Fruit fly (Drosophila melanogaster): Measurements from ENCODE around the gene CG32017.
A peak's percentile ranks its signal among the peaks of the same experiment; 100 is the strongest.

CG32017 gene

DNA sequence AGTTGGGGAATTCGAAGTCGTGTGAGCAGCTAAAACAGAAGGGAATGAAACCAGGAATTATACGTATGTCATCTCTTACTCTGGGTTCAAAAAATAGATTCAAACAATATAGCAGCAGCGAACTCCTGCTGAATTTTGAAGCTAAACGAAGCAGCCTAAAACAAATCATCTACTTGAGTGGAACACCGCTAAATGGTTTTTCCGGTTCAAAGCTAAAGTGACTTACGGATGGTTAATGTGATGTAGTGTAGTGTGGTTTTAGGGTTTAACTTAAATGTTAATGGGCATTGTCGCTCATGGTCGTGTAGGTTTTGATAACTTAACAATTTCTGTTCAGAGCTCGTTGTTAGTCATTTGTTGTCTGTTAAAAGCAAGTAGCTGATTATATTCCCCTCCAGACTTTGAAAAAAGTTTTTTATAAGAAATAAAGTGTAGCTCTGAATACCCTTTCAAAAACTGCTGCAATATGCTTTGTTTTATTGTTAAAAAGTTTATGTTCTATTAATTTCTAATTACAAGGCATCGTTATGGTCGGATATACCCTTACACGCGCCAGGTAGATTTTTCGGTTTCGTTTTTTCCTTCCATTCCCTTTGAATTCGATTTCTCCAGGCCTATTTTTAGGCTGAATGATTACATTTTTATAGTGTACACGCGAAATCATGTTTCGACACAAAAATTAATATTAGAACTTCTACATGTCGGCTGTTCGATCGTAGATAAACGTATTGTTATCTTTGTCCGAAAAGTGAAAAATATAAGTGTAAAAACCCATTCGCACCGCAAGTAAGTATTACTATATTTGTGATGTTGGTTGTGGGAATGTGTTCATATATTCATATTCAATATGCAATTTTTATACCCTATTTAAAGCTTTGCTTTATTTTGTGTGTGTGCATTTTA is 48.8 kb downstream of the CG32017 start (continued):
- peak; percentile 82 for TF ChIP-seq lbe (GFP tag; optimal IDR thresholded peaks at IDR 0.05)
- peak; percentile 89 for TF ChIP-seq Antp (GFP tag; optimal IDR thresholded peaks at IDR 0.05)
- no peak for TF ChIP-seq CG9215 (GFP tag; IDR thresholded peaks at IDR 0.05)
- TF ChIP-seq Nf-YA (GFP tag; IDR thresholded peaks at IDR 0.05) = peak; percentile 78
- TF ChIP-seq CG3726 (GFP tag; IDR thresholded peaks at IDR 0.05) = no peak; the same call in 2 of the 3 replicates
- TF ChIP-seq CG8281 (tag; optimal IDR thresholded peaks at IDR 0.05) = no peak
- peak; percentile 84 for TF ChIP-seq psq (GFP tag; optimal IDR thresholded peaks at IDR 0.05)
- TF ChIP-seq CG3838 (GFP tag; optimal IDR thresholded peaks at IDR 0.05) = peak; percentile 80
- TF ChIP-seq chif (GFP tag; optimal IDR thresholded peaks at IDR 0.05) = peak; percentile 94 to 96
- TF ChIP-seq her (GFP tag; optimal IDR thresholded peaks at IDR 0.05) = peak; percentile 79
- peak; percentile 93 for TF ChIP-seq CoRest (tag; optimal IDR thresholded peaks at IDR 0.05)
- peak; percentile 78 for TF ChIP-seq Hmx (GFP tag; optimal IDR thresholded peaks at IDR 0.05)
- TF ChIP-seq HLH3B (GFP tag; IDR thresholded peaks at IDR 0.05) = peak; percentile 92; the same call in 1 of the 2 replicates
- peak; percentile 96 for TF ChIP-seq CG12391 (tag; optimal IDR thresholded peaks at IDR 0.05)
- TF ChIP-seq cwo (GFP tag; optimal IDR thresholded peaks at IDR 0.05) = no peak
- no peak for TF ChIP-seq CG14860 (GFP tag; IDR thresholded peaks at IDR 0.05; ENCODE audit: partially characterized antibody)
- TF ChIP-seq CG6813 (GFP tag; optimal IDR thresholded peaks at IDR 0.05) = peak; percentile 90
- TF ChIP-seq CG6765 (GFP tag; optimal IDR thresholded peaks at IDR 0.05) = peak; percentile 73
- TF ChIP-seq CG2889 (GFP tag; IDR thresholded peaks at IDR 0.05) = no peak
- peak; percentile 68 for TF ChIP-seq Elba2 (GFP tag; optimal IDR thresholded peaks at IDR 0.05)
- TF ChIP-seq Dbx (GFP tag; IDR thresholded peaks at IDR 0.05) = no peak; the same call in 2 of the 3 replicates
- peak; percentile 80 for TF ChIP-seq E2f2 (GFP tag; IDR thresholded peaks at IDR 0.05)
- TF ChIP-seq CHES-1-like (GFP tag; optimal IDR thresholded peaks at IDR 0.05) = peak; percentile 92
- TF ChIP-seq chinmo (GFP tag; IDR thresholded peaks at IDR 0.05; ENCODE audit: partially characterized antibody) = no peak
- peak; percentile 52 for TF ChIP-seq CG10431 (GFP tag; optimal IDR thresholded peaks at IDR 0.05)
- TF ChIP-seq Side (GFP tag; optimal IDR thresholded peaks at IDR 0.05) = peak; percentile 90
- peak; percentile 85 for TF ChIP-seq p53 (GFP tag; optimal IDR thresholded peaks at IDR 0.05)
- TF ChIP-seq caup (GFP tag; optimal IDR thresholded peaks at IDR 0.05; ENCODE audit: severe bottlenecking) = peak; percentile 87
- TF ChIP-seq schlank (tag; optimal IDR thresholded peaks at IDR 0.05) = peak; percentile 79
- no peak; the same call in 1 of the 2 replicates for TF ChIP-seq toy (GFP tag; IDR thresholded peaks at IDR 0.05)
- TF ChIP-seq CG4360 (GFP tag; IDR thresholded peaks at IDR 0.05) = no peak; the same call in 1 of the 2 replicates
- peak; percentile 91 for TF ChIP-seq Fer1 (GFP tag; optimal IDR thresholded peaks at IDR 0.05)
- peak; percentile 70 for TF ChIP-seq CG17802 (tag; optimal IDR thresholded peaks at IDR 0.05)
- peak; percentile 84 for TF ChIP-seq tup (GFP tag; optimal IDR thresholded peaks at IDR 0.05)
- TF ChIP-seq tna (GFP tag; IDR thresholded peaks at IDR 0.05; ENCODE audit: partially characterized antibody) = no peak
- TF ChIP-seq dpn (GFP tag; optimal IDR thresholded peaks at IDR 0.05) = peak; percentile 94 to 95
- peak; percentile 69 for TF ChIP-seq CG15011 (GFP tag; optimal IDR thresholded peaks at IDR 0.05)
- TF ChIP-seq CG9932 (GFP tag; IDR thresholded peaks at IDR 0.05) = no peak
- no peak for TF ChIP-seq Doc2 (GFP tag; IDR thresholded peaks at IDR 0.05)
- peak; percentile 94 for TF ChIP-seq CG10979 (tag; optimal IDR thresholded peaks at IDR 0.05)
- peak; percentile 82 for TF ChIP-seq CG4707 (GFP tag; optimal IDR thresholded peaks at IDR 0.05)
- no peak; the same call in 2 of the 3 replicates for TF ChIP-seq dysf (GFP tag; IDR thresholded peaks at IDR 0.05)
- TF ChIP-seq CG32767 (GFP tag; IDR thresholded peaks at IDR 0.05) = no peak; the same call in 1 of the 2 replicates
- TF ChIP-seq CG3847 (GFP tag; IDR thresholded peaks at IDR 0.05) = no peak
- no peak for TF ChIP-seq Lim3 (GFP tag; IDR thresholded peaks at IDR 0.05)
- TF ChIP-seq dm (GFP tag; optimal IDR thresholded peaks at IDR 0.05) = peak; percentile 87
- peak; percentile 77 for TF ChIP-seq ERR (GFP tag; optimal IDR thresholded peaks at IDR 0.05)
- no peak for TF ChIP-seq Ptx1 (GFP tag; IDR thresholded peaks at IDR 0.05)
- no peak for TF ChIP-seq CG34422 (GFP tag; IDR thresholded peaks at IDR 0.05)
